Fruit fly (Drosophila melanogaster) whole organism, embryonic: Measurements from ENCODE around the gene cav.
A peak's percentile ranks its signal among the peaks of the same experiment; 100 is the strongest.

Experiments
- Bgb ChIP-seq: fragments of 200-800 bp; sonication (Bioruptor generic); IDR thresholded peaks from 2 replicates; pipeline ENCODE4 v1.3.6; 2022; ENCODE audit warnings: missing biosample characterization, missing genetic modification characterization; ENCODE audit not compliant: partially characterized antibody
- CG10147 ChIP-seq: fragments of 200-800 bp; sonication (Bioruptor generic); optimal IDR thresholded peaks from 2 replicates; lab custom pipeline; 2019; ENCODE audit warnings: missing biosample characterization, mild to moderate bottlenecking, missing genetic modification characterization, moderate library complexity
- CG12219 ChIP-seq: fragments of 200-800 bp; sonication (Bioruptor generic); optimal IDR thresholded peaks from 3 replicates; lab custom pipeline; 2018; ENCODE audit warnings: missing biosample characterization, mild to moderate bottlenecking, missing genetic modification characterization
- CG12299 ChIP-seq: fragments of 200-800 bp; sonication (Bioruptor generic); optimal IDR thresholded peaks from 2 replicates; lab custom pipeline; 2018; ENCODE audit warnings: missing biosample characterization, mild to moderate bottlenecking, missing genetic modification characterization
- CG14014 ChIP-seq: fragments of 200-800 bp; sonication (Bioruptor generic); IDR thresholded peaks from 2 replicates; pipeline ENCODE4 v1.3.6; 2022; ENCODE audit warnings: missing biosample characterization, missing genetic modification characterization
- CG14710 ChIP-seq: fragments of 200-800 bp; sonication (Bioruptor generic); optimal IDR thresholded peaks from 3 replicates; lab custom pipeline; 2019; ENCODE audit warnings: missing biosample characterization, mild to moderate bottlenecking, missing genetic modification characterization, moderate library complexity
- CG15514 ChIP-seq: fragments of 200-800 bp; sonication (Bioruptor generic); optimal IDR thresholded peaks from 3 replicates; lab custom pipeline; 2017; ENCODE audit warnings: missing biosample characterization, missing genetic modification characterization, mild to moderate bottlenecking, moderate library complexity, missing genetic modification reagents
- CG17568 ChIP-seq: fragments of 200-800 bp; sonication (Bioruptor generic); optimal IDR thresholded peaks from 2 replicates; lab custom pipeline; 2018; ENCODE audit warnings: missing biosample characterization, mild to moderate bottlenecking, missing genetic modification characterization, moderate library complexity
- CG17829 ChIP-seq: fragments of 200-800 bp; optimal IDR thresholded peaks from 2 replicates; lab custom pipeline; 2019; ENCODE audit warnings: missing biosample characterization, mild to moderate bottlenecking, missing genetic modification characterization, moderate library complexity
- CG17912 ChIP-seq: fragments of 200-800 bp; sonication (Bioruptor generic); optimal IDR thresholded peaks from 2 replicates; lab custom pipeline; 2018; ENCODE audit warnings: missing biosample characterization, mild to moderate bottlenecking, missing genetic modification characterization
- CG2202 ChIP-seq: fragments of 200-800 bp; sonication (Bioruptor generic); optimal IDR thresholded peaks from 2 replicates; lab custom pipeline; 2018; ENCODE audit warnings: missing biosample characterization, mild to moderate bottlenecking, missing genetic modification characterization
- CG30403 ChIP-seq: fragments of 200-800 bp; sonication (Bioruptor generic); optimal IDR thresholded peaks from 3 replicates; lab custom pipeline; 2016; ENCODE audit warnings: missing biosample characterization, missing genetic modification characterization
- CG31441 ChIP-seq: fragments of 200-800 bp; sonication (Bioruptor generic); IDR thresholded peaks from 2 replicates; pipeline ENCODE4 v1.3.6; 2022; ENCODE audit warnings: missing biosample characterization, missing genetic modification characterization
- CG3726 ChIP-seq: fragments of 200-800 bp; sonication (Bioruptor generic); IDR thresholded peaks from 3 replicates; pipeline ENCODE4, ENCODE4 v1.3.6; 2022; ENCODE audit warnings: missing biosample characterization, missing genetic modification characterization
- CG42726 ChIP-seq: fragments of 200-800 bp; sonication (Bioruptor generic); IDR thresholded peaks from 2 replicates; pipeline ENCODE4 v1.3.6; 2022; ENCODE audit warnings: missing biosample characterization, missing genetic modification characterization; ENCODE audit not compliant: partially characterized antibody
- CG4854 ChIP-seq: fragments of 200-800 bp; sonication (Bioruptor generic); optimal IDR thresholded peaks from 2 replicates; lab custom pipeline; 2016; ENCODE audit warnings: missing biosample characterization, missing genetic modification characterization, inconsistent platforms
- CG5245 ChIP-seq: fragments of 200-800 bp; sonication (Bioruptor generic); optimal IDR thresholded peaks from 3 replicates; lab custom pipeline; 2016; ENCODE audit warnings: missing biosample characterization, missing genetic modification characterization
- CG5953 ChIP-seq: fragments of 200-800 bp; sonication (Bioruptor generic); IDR thresholded peaks from 2 replicates; pipeline ENCODE4 v1.3.6; 2022; ENCODE audit warnings: missing biosample characterization, missing genetic modification characterization
- CG6765 ChIP-seq: fragments of 200-800 bp; sonication (Bioruptor generic); optimal IDR thresholded peaks from 3 replicates; lab custom pipeline; 2017; ENCODE audit warnings: missing biosample characterization, mild to moderate bottlenecking, missing genetic modification characterization
- CG7963 ChIP-seq: fragments of 200-800 bp; sonication (Bioruptor generic); IDR thresholded peaks from 3 replicates; pipeline ENCODE4 v1.3.6; 2022; ENCODE audit warnings: missing biosample characterization, missing genetic modification characterization; ENCODE audit not compliant: partially characterized antibody
- CG8089 ChIP-seq: fragments of 200-800 bp; sonication (Bioruptor generic); optimal IDR thresholded peaks from 3 replicates; lab custom pipeline; 2016; ENCODE audit warnings: missing biosample characterization, missing genetic modification characterization
- CrebB ChIP-seq: fragments of 200-800 bp; sonication (Bioruptor generic); optimal IDR thresholded peaks from 3 replicates; lab custom pipeline; 2018; ENCODE audit warnings: missing biosample characterization, mild to moderate bottlenecking, missing genetic modification characterization
- Doc3 ChIP-seq: fragments of 200-800 bp; sonication (Bioruptor generic); IDR thresholded peaks from 3 replicates; pipeline ENCODE4 v1.3.6; 2022; ENCODE audit warnings: missing biosample characterization, missing genetic modification characterization; ENCODE audit not compliant: partially characterized antibody
- Drgx ChIP-seq: fragments of 200-800 bp; sonication (Bioruptor generic); IDR thresholded peaks from 2 replicates; pipeline ENCODE4 v1.3.6; 2022; ENCODE audit warnings: missing biosample characterization, missing genetic modification characterization
- MESR4 ChIP-seq: fragments of 200-800 bp; sonication (Bioruptor generic); optimal IDR thresholded peaks from 2 replicates; lab custom pipeline; 2018; ENCODE audit warnings: missing biosample characterization, mild to moderate bottlenecking, missing genetic modification characterization, moderate library complexity
- NC2α ChIP-seq: fragments of 200-800 bp; sonication (Bioruptor generic); optimal IDR thresholded peaks from 2 replicates; lab custom pipeline; 2016; ENCODE audit warnings: missing biosample characterization, missing genetic modification characterization
- Nf-YB ChIP-seq: fragments of 200-800 bp; sonication (Bioruptor generic); optimal IDR thresholded peaks from 3 replicates; lab custom pipeline; 2019; ENCODE audit warnings: missing biosample characterization, mild to moderate bottlenecking, missing genetic modification characterization, moderate library complexity
- Sry-β ChIP-seq: fragments of 200-800 bp; sonication (Bioruptor generic); optimal IDR thresholded peaks from 2 replicates; lab custom pipeline; 2018; ENCODE audit warnings: missing biosample characterization, mild to moderate bottlenecking, missing genetic modification characterization, moderate library complexity
- ab ChIP-seq: fragments of 200-800 bp; sonication (Bioruptor generic); optimal IDR thresholded peaks from 2 replicates; lab custom pipeline; 2016; ENCODE audit warnings: missing biosample characterization, missing genetic modification characterization
- al ChIP-seq: fragments of 200-800 bp; sonication (Bioruptor generic); IDR thresholded peaks from 2 replicates; pipeline ENCODE4 v1.3.6; 2022; ENCODE audit warnings: missing biosample characterization, missing genetic modification characterization
- ara ChIP-seq: fragments of 200-800 bp; sonication (Bioruptor generic); IDR thresholded peaks from 2 replicates; pipeline ENCODE4 v1.3.6; 2022; ENCODE audit warnings: missing biosample characterization, missing genetic modification characterization
- ase ChIP-seq: fragments of 200-800 bp; sonication (Bioruptor generic); IDR thresholded peaks from 3 replicates; pipeline ENCODE4 v1.3.6; 2022; ENCODE audit warnings: missing biosample characterization, missing genetic modification characterization
- ash1 ChIP-seq: fragments of 200-800 bp; sonication (Bioruptor generic); optimal IDR thresholded peaks from 2 replicates; lab custom pipeline; 2018; ENCODE audit warnings: missing biosample characterization, mild to moderate bottlenecking, missing genetic modification characterization
- bbx ChIP-seq: fragments of 200-800 bp; sonication (Bioruptor generic); IDR thresholded peaks from 2 replicates; pipeline ENCODE4 v1.3.6; 2022; ENCODE audit warnings: missing biosample characterization, missing genetic modification characterization; ENCODE audit not compliant: partially characterized antibody
- caup ChIP-seq: fragments of 200-800 bp; sonication (Bioruptor generic); optimal IDR thresholded peaks from 3 replicates; lab custom pipeline; 2017; ENCODE audit warnings: missing biosample characterization, mild to moderate bottlenecking, missing genetic modification characterization, moderate library complexity; ENCODE audit not compliant: severe bottlenecking
- dati ChIP-seq: fragments of 200-800 bp; sonication (Bioruptor generic); IDR thresholded peaks from 2 replicates; pipeline ENCODE4 v1.3.6; 2022; ENCODE audit warnings: missing biosample characterization, missing genetic modification characterization
- dysf ChIP-seq: fragments of 200-800 bp; sonication (Bioruptor generic); IDR thresholded peaks from 3 replicates; pipeline ENCODE4 v1.3.6; 2022; ENCODE audit warnings: missing biosample characterization, missing genetic modification characterization
- fru ChIP-seq: fragments of >200 bp; optimal IDR thresholded peaks from 2 replicates; lab custom pipeline; 2017
- hbn ChIP-seq: fragments of 200-800 bp; sonication (Bioruptor generic); IDR thresholded peaks from 2 replicates; pipeline ENCODE4 v1.3.6; 2022; ENCODE audit warnings: missing biosample characterization, missing genetic modification characterization; ENCODE audit not compliant: partially characterized antibody
- insv ChIP-seq, 2 experiments: fragments of 200-800 bp; sonication (Bioruptor generic); optimal IDR thresholded peaks; 3 replicates each; lab custom pipeline; 2016 to 2018; ENCODE audit warnings: missing biosample characterization in 2 of 2, missing genetic modification characterization in 2 of 2
- jumu ChIP-seq: fragments of 200-800 bp; sonication (Bioruptor generic); optimal IDR thresholded peaks from 3 replicates; lab custom pipeline; 2016; ENCODE audit warnings: missing biosample characterization, missing genetic modification characterization
- knrl ChIP-seq: fragments of 200-800 bp; sonication (Bioruptor generic); IDR thresholded peaks from 3 replicates; pipeline ENCODE4 v1.3.6; 2022; ENCODE audit warnings: missing biosample characterization, missing genetic modification characterization; ENCODE audit not compliant: partially characterized antibody
- pita ChIP-seq: fragments of 200-800 bp; sonication (Bioruptor generic); optimal IDR thresholded peaks from 2 replicates; lab custom pipeline; 2017; ENCODE audit warnings: missing biosample characterization, mild to moderate bottlenecking, missing genetic modification characterization
- slbo ChIP-seq: fragments of 200-800 bp; sonication (Bioruptor generic); IDR thresholded peaks from 2 replicates; pipeline ENCODE4 v1.3.6; 2022; ENCODE audit warnings: missing biosample characterization, missing genetic modification characterization
- stc ChIP-seq: fragments of 200-800 bp; sonication (Bioruptor generic); IDR thresholded peaks from 2 replicates; pipeline ENCODE4 v1.3.6; 2022; ENCODE audit warnings: missing biosample characterization, missing genetic modification characterization
- unc-4 ChIP-seq: fragments of 200-800 bp; sonication (Bioruptor generic); IDR thresholded peaks from 2 replicates; pipeline ENCODE4 v1.3.6; 2022; ENCODE audit warnings: missing biosample characterization, missing genetic modification characterization; ENCODE audit not compliant: partially characterized antibody
- unpg ChIP-seq: fragments of 200-800 bp; sonication (Bioruptor generic); optimal IDR thresholded peaks from 3 replicates; lab custom pipeline; 2018; ENCODE audit warnings: missing biosample characterization, mild to moderate bottlenecking, missing genetic modification characterization, moderate library complexity

cav gene

dm6 chr3R:24230423-24231205, 9.7 kb downstream of the cav start, which contains the start of gene mask (continued):
- TF ChIP-seq MESR4 (GFP tag; lab: Kevin White, UChicago) (peak; percentile 84), CrebB (tag; lab: Kevin White, UChicago) (peak; percentile 85), CG3726 (GFP tag; lab: Robert Waterston, UW) (peak; percentile 65; the same call in 1 of the 3 replicates), Bgb (GFP tag; lab: Robert Waterston, UW) (0 out of 2 replicates have a peak, but pooled peaks have one; percentile 4), CG8089 (GFP tag; lab: Kevin White, UChicago) (peak; percentile 86), jumu (GFP tag; lab: Kevin White, UChicago) (peak; percentile 7), caup (GFP tag; lab: Kevin White, UChicago) (peak; percentile 91), CG42726 (GFP tag; lab: Robert Waterston, UW) (peak; percentile 33; the same call in 1 of the 2 replicates), ash1 (GFP tag; lab: Kevin White, UChicago) (peak; percentile 90), dysf (peak; percentile 65; the same call in 2 of the 3 replicates), CG5245 (GFP tag; lab: Kevin White, UChicago) (peak; percentile 59), CG12299 (tag; lab: Kevin White, UChicago) (peak; percentile 54), insv (GFP tag; optimal IDR thresholded peaks at IDR 0.05; lab: Kevin White, UChicago) (peak in 1 of 2 experiments; percentile 71), Drgx (GFP tag; lab: Robert Waterston, UW) (no peak), CG12219 (GFP tag; lab: Kevin White, UChicago) (peak; percentile 72), hbn (GFP tag; lab: Robert Waterston, UW) (no peak), CG31441 (GFP tag; lab: Robert Waterston, UW) (peak; percentile 68), CG10147 (peak; percentile 54), knrl (GFP tag; lab: Robert Waterston, UW) (no peak), CG5953 (GFP tag; lab: Robert Waterston, UW) (peak; percentile 62; the same call in 1 of the 2 replicates), CG2202 (tag; lab: Kevin White, UChicago) (peak; percentile 39), NC2α (GFP tag; lab: Kevin White, UChicago) (peak; percentile 38), CG15514 (GFP tag; lab: Kevin White, UChicago) (peak; percentile 76), al (GFP tag; lab: Robert Waterston, UW) (peak; percentile 70), Doc3 (GFP tag; lab: Robert Waterston, UW) (no peak), unc-4 (GFP tag; lab: Robert Waterston, UW) (no peak; the same call in 1 of the 2 replicates), fru (lab: Kevin White, UChicago) (no peak), dati (GFP tag; lab: Robert Waterston, UW) (peak; percentile 55; the same call in 1 of the 2 replicates), CG30403 (GFP tag; lab: Kevin White, UChicago) (peak; percentile 70), CG17912 (GFP tag; lab: Kevin White, UChicago) (peak; percentile 95), CG14014 (GFP tag; lab: Robert Waterston, UW) (peak; percentile 75), bbx (GFP tag; lab: Robert Waterston, UW) (peak; percentile 18), stc (GFP tag; lab: Robert Waterston, UW) (peak; percentile 69; the same call in 1 of the 2 replicates), ara (GFP tag; lab: Robert Waterston, UW) (peak; percentile 71), ase (peak; percentile 61; the same call in 2 of the 3 replicates), Nf-YB (GFP tag; lab: Kevin White, UChicago) (peak; percentile 32), pita (no peak), CG4854 (peak; percentile 67), CG7963 (GFP tag; lab: Robert Waterston, UW) (0 out of 3 replicates have a peak, but pooled peaks have one; percentile 32), slbo (GFP tag; lab: Robert Waterston, UW) (peak; percentile 79), CG14710 (tag; lab: Kevin White, UChicago) (peak; percentile 77), unpg (peak; percentile 61), Sry-β (peak; percentile 35), CG17829 (tag; lab: Kevin White, UChicago) (peak; percentile 17), CG17568 (GFP tag; lab: Kevin White, UChicago) (peak; percentile 58), CG6765 (peak; percentile 87), ab (GFP tag; lab: Kevin White, UChicago) (no peak)
